Worm (Caenorhabditis elegans): ENCODE data around the gene srw-139.
"Not testable (repeated sequence)": the region's sequence is repeated elsewhere in the genome, so short reads cannot be mapped to it uniquely, and the experiment has no call there.

The srw-139 gene

DNA sequence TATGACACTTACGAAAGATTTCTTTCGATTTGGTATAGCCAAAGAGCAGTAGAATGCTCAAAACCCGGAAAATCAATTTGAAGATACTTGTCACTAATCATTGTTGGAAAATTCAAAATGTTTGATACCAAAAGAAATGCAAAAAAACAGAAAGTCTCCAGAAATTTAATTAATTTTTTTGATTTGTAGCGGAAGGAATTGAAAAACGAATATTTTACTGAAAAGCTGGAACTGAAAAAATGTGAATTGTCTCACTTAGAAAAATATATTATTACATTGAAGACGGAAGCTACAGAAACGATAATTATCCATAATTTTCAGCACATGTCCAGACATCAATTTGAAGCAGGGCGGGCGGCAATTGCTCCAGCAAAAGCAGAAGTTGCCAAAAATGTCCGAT lies 22.2 kb downstream of the srw-139 start, which contains the start of gene srw-138:
Gene srw-138 (minus strand): TSS at position 101 of the 400 bp plus-strand sequence.
- TF ChIP-seq ceh-45 (GFP tag; IDR thresholded peaks at IDR 0.05) = no peak
- TF ChIP-seq nhr-232 (tag; optimal IDR thresholded peaks at IDR 0.05) = no peak
- no peak for TF ChIP-seq ttx-3 (tag; optimal IDR thresholded peaks at IDR 0.05)
- no peak for TF ChIP-seq ref-2 (tag; optimal IDR thresholded peaks at IDR 0.05)
- TF ChIP-seq pqm-1 (tag; optimal IDR thresholded peaks at IDR 0.05) = no peak
- no peak for TF ChIP-seq dmd-4 (tag; optimal IDR thresholded peaks at IDR 0.05; ENCODE audit: borderline replicate concordance)
- TF ChIP-seq pax-1 (tag; optimal IDR thresholded peaks at IDR 0.05) = no peak
- no peak for TF ChIP-seq dve-1 (tag; optimal IDR thresholded peaks at IDR 0.05)
- no peak for TF ChIP-seq ceh-18 (tag; optimal IDR thresholded peaks at IDR 0.05)
- TF ChIP-seq unc-55 (GFP tag; optimal IDR thresholded peaks at IDR 0.05) = no peak
- no peak for TF ChIP-seq sox-4 (tag; optimal IDR thresholded peaks at IDR 0.05)
- no peak for TF ChIP-seq pat-9 (tag; optimal IDR thresholded peaks at IDR 0.05)
- TF ChIP-seq ceh-9 (tag; optimal IDR thresholded peaks at IDR 0.05) = no peak
- no peak for TF ChIP-seq lim-6 (tag; optimal IDR thresholded peaks at IDR 0.05)
- TF ChIP-seq tbx-2 (tag; optimal IDR thresholded peaks at IDR 0.05) = no peak

DNA sequence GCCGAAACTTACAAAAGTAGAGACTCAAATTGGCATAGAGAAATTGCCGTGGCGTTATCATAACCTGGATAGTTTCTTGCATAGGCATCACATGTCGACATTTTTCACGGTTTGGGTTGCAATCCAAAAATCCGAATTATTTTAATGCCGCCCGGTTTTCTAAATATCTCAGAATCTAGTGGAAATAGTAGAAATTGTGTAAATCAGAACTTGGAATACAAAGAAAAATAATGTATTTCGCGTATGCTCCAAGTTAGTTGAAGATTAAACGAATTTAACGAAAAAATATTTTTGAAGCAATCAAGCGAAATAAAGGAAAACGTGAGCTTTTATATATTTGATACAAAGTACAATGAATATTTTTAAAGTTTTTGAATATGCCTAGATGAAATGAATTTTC lies 24.3 kb downstream of the srw-139 start, which contains the start of gene srw-144:
Gene srw-144 (minus strand): TSS at position 101 of the 400 bp plus-strand sequence.
- TF ChIP-seq ceh-19 (GFP tag; optimal IDR thresholded peaks at IDR 0.05) (no peak), ceh-14 (tag; optimal IDR thresholded peaks at IDR 0.05) (no peak), madf-2 (tag; optimal IDR thresholded peaks at IDR 0.05) (no peak), ceh-6 (GFP tag; optimal IDR thresholded peaks at IDR 0.05) (no peak), pag-3 (tag; optimal IDR thresholded peaks at IDR 0.05; ENCODE audit: borderline replicate concordance) (no peak), ttx-3 (tag; optimal IDR thresholded peaks at IDR 0.05) (no peak), ceh-31 (tag; optimal IDR thresholded peaks at IDR 0.05) (no peak), odd-2 (tag; optimal IDR thresholded peaks at IDR 0.05) (no peak), pat-9 (tag; optimal IDR thresholded peaks at IDR 0.05) (no peak), ceh-30 (tag; optimal IDR thresholded peaks at IDR 0.05) (no peak), hlh-15 (tag; optimal IDR thresholded peaks at IDR 0.05) (no peak), che-1 (tag; optimal IDR thresholded peaks at IDR 0.05) (no peak), ceh-48 (tag; optimal IDR thresholded peaks at IDR 0.05) (no peak), pqm-1 (tag; optimal IDR thresholded peaks at IDR 0.05) (no peak)

DNA sequence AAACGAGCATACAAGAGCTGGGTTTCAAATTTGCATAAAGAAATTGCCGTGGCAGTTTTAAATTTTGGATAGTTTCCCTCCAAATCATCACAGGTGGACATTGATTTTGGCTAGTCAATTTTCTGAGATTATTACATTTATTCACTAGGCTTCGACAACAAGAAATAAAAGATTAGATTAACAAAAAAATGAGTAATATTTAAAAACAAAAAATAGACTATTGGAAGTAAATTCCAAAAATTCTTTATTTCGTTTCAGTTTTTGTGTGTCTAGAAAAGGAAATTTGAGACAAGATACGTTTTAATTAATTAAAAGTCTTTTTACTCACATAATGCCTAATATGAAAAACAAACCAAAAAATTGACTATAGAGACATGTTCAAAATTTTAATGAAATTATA lies 27.0 kb downstream of the srw-139 start, which contains the start of gene srw-142:
Gene srw-142 (minus strand): TSS at position 101 of the 400 bp plus-strand sequence.
- TF ChIP-seq hlh-13 (GFP tag; optimal IDR thresholded peaks at IDR 0.05) (no peak), ceh-14 (tag; optimal IDR thresholded peaks at IDR 0.05) (no peak), C08G9.2 (tag; optimal IDR thresholded peaks at IDR 0.05) (no peak)

- TF ChIP-seq pat-9, nhr-11, syd-9 (tag; optimal IDR thresholded peaks at IDR 0.05): not testable (repeated sequence)
These were observed 29.9 kb downstream of the srw-139 start, which contains the start of gene srh-248 for ce11 chrV:2955342-2955741. TSS of gene srh-248 (minus strand) at chrV:2955442.

DNA sequence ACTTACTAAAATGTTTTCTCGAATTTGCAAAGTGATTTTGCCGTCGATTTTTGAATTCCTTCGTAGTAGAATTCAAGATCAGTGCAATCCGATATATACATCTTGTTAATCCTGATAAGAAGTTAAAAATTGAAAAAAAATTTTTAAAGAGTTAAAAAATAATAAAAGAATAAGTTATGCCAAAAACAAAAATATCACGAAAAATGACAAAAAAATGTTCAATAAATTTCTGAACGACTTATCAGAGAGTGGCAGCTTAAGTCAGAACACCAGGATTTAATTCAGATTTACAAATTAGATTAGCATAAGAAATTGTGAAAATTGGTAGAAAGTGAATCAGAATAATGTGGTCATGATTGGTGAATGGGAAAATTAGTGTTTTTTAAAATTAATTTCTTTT lies 33.1 kb downstream of the srw-139 start, which contains the start of gene srw-122:
Gene srw-122 (minus strand): TSS at position 101 of the 400 bp plus-strand sequence.
- TF ChIP-seq npax-4 (tag; optimal IDR thresholded peaks at IDR 0.05); C38D4.7 (GFP tag; optimal IDR thresholded peaks at IDR 0.05); hlh-6 (tag; optimal IDR thresholded peaks at IDR 0.05): not testable (repeated sequence)

ce11 chrV:2945602-2946001 lies 39.6 kb downstream of the srw-139 start, which contains the start of gene srh-87:
TSS of gene srh-87 (minus strand) at chrV:2945702.
- TF ChIP-seq K02D7.2 (tag; optimal IDR thresholded peaks at IDR 0.05) = no peak
- no peak for TF ChIP-seq Y22D7AL.16 (tag; optimal IDR thresholded peaks at IDR 0.05)
- no peak for TF ChIP-seq odd-2 (tag; optimal IDR thresholded peaks at IDR 0.05)
- TF ChIP-seq fax-1 (tag; optimal IDR thresholded peaks at IDR 0.05) = no peak
- TF ChIP-seq madf-2 (tag; optimal IDR thresholded peaks at IDR 0.05) = no peak
- TF ChIP-seq tbx-7 (tag; optimal IDR thresholded peaks at IDR 0.05) = no peak
- no peak for TF ChIP-seq ahr-1 (tag; optimal IDR thresholded peaks at IDR 0.05)
- no peak for TF ChIP-seq ceh-45 (GFP tag; IDR thresholded peaks at IDR 0.05)
- TF ChIP-seq hlh-13 (GFP tag; optimal IDR thresholded peaks at IDR 0.05) = no peak
- TF ChIP-seq pha-4 (tag; optimal IDR thresholded peaks at IDR 0.05) = no peak
- no peak for TF ChIP-seq C38D4.7 (GFP tag; optimal IDR thresholded peaks at IDR 0.05)
- TF ChIP-seq mec-3 (tag; optimal IDR thresholded peaks at IDR 0.05; ENCODE audit: borderline replicate concordance) = no peak
- TF ChIP-seq nhr-232 (tag; optimal IDR thresholded peaks at IDR 0.05) = no peak
- no peak for TF ChIP-seq ceh-2 (tag; optimal IDR thresholded peaks at IDR 0.05)
- no peak for TF ChIP-seq ets-4 (tag; optimal IDR thresholded peaks at IDR 0.05)
- TF ChIP-seq pax-1 (tag; optimal IDR thresholded peaks at IDR 0.05) = no peak
- TF ChIP-seq fkh-10 (GFP tag; optimal IDR thresholded peaks at IDR 0.05) = no peak

Data from whole organism, late embryonic.